Fruit fly (Drosophila melanogaster) whole organism, embryonic: Measurements from ENCODE around the gene Smu1.

Source experiments
- CG10267 ChIP-seq: fragments of 200-800 bp; sonication (Bioruptor generic); optimal IDR thresholded peaks from 2 replicates; lab custom pipeline; 2018; ENCODE audit warnings: missing biosample characterization, mild to moderate bottlenecking, missing genetic modification characterization, moderate library complexity
- CG11456 ChIP-seq: fragments of 200-800 bp; sonication (Bioruptor generic); IDR thresholded peaks from 3 replicates; pipeline ENCODE4 v1.3.6; 2022; ENCODE audit warnings: missing biosample characterization, missing genetic modification characterization
- CG11723 ChIP-seq: fragments of 200-800 bp; sonication (Bioruptor generic); optimal IDR thresholded peaks from 2 replicates; lab custom pipeline; 2017; ENCODE audit warnings: missing biosample characterization, mild to moderate bottlenecking, missing genetic modification characterization
- CG12104 ChIP-seq: fragments of 200-800 bp; sonication (Bioruptor generic); optimal IDR thresholded peaks from 3 replicates; lab custom pipeline; 2016; ENCODE audit warnings: missing biosample characterization, missing genetic modification characterization
- CG12219 ChIP-seq: fragments of 200-800 bp; sonication (Bioruptor generic); optimal IDR thresholded peaks from 3 replicates; lab custom pipeline; 2018; ENCODE audit warnings: missing biosample characterization, mild to moderate bottlenecking, missing genetic modification characterization
- CG12659 ChIP-seq: fragments of 200-800 bp; sonication (Bioruptor generic); optimal IDR thresholded peaks from 3 replicates; lab custom pipeline; 2017; ENCODE audit warnings: mild to moderate bottlenecking, missing biosample characterization, missing genetic modification reagents, missing genetic modification characterization
- CG13424 ChIP-seq: fragments of 200-800 bp; sonication (Bioruptor generic); optimal IDR thresholded peaks from 2 replicates; lab custom pipeline; 2019; ENCODE audit warnings: missing biosample characterization, mild to moderate bottlenecking, missing genetic modification characterization, moderate library complexity
- CG14014 ChIP-seq: fragments of 200-800 bp; sonication (Bioruptor generic); IDR thresholded peaks from 2 replicates; pipeline ENCODE4 v1.3.6; 2022; ENCODE audit warnings: missing biosample characterization, missing genetic modification characterization
- CG16779 ChIP-seq: fragments of 200-800 bp; sonication (Bioruptor generic); IDR thresholded peaks from 2 replicates; pipeline ENCODE4 v1.3.6; 2022; ENCODE audit warnings: missing biosample characterization, missing genetic modification characterization
- CG16813 ChIP-seq: fragments of 200-800 bp; sonication (Bioruptor generic); IDR thresholded peaks from 3 replicates; pipeline ENCODE4 v1.3.6; 2022; ENCODE audit warnings: missing biosample characterization, missing genetic modification characterization; ENCODE audit not compliant: partially characterized antibody
- CG2116 ChIP-seq: fragments of 200-800 bp; sonication (Bioruptor generic); optimal IDR thresholded peaks from 3 replicates; lab custom pipeline; 2018; ENCODE audit warnings: missing biosample characterization, mild to moderate bottlenecking, missing genetic modification characterization
- CG2889 ChIP-seq: fragments of 200-800 bp; sonication (Bioruptor generic); IDR thresholded peaks from 3 replicates; pipeline ENCODE4 v1.3.6; 2022; ENCODE audit warnings: missing biosample characterization, missing genetic modification characterization
- CG32532 ChIP-seq: fragments of 200-800 bp; sonication (Bioruptor generic); IDR thresholded peaks from 2 replicates; pipeline ENCODE4 v1.3.6; 2022; ENCODE audit warnings: missing biosample characterization, missing genetic modification characterization
- CG42726 ChIP-seq: fragments of 200-800 bp; sonication (Bioruptor generic); IDR thresholded peaks from 2 replicates; pipeline ENCODE4 v1.3.6; 2022; ENCODE audit warnings: missing biosample characterization, missing genetic modification characterization; ENCODE audit not compliant: partially characterized antibody
- CG4282 ChIP-seq: fragments of 200-800 bp; sonication (Bioruptor generic); optimal IDR thresholded peaks from 2 replicates; lab custom pipeline; 2016; ENCODE audit warnings: missing biosample characterization, missing genetic modification characterization
- CG5180 ChIP-seq: fragments of 200-800 bp; sonication (Bioruptor generic); optimal IDR thresholded peaks from 3 replicates; lab custom pipeline; 2017; ENCODE audit warnings: missing biosample characterization, missing genetic modification characterization, mild to moderate bottlenecking, moderate library complexity, missing genetic modification reagents
- CG6254 ChIP-seq: fragments of 200-800 bp; sonication (Bioruptor generic); optimal IDR thresholded peaks from 3 replicates; lab custom pipeline; 2017; ENCODE audit warnings: mild to moderate bottlenecking, missing biosample characterization, missing genetic modification reagents, missing genetic modification characterization
- CG8089 ChIP-seq: fragments of 200-800 bp; sonication (Bioruptor generic); optimal IDR thresholded peaks from 3 replicates; lab custom pipeline; 2016; ENCODE audit warnings: missing biosample characterization, missing genetic modification characterization
- CG8765 ChIP-seq: fragments of 200-800 bp; sonication (Bioruptor generic); IDR thresholded peaks from 2 replicates; pipeline ENCODE4 v1.3.6; 2022; ENCODE audit warnings: missing biosample characterization, missing genetic modification characterization
- CG9727 ChIP-seq: fragments of 200-800 bp; sonication (Bioruptor generic); optimal IDR thresholded peaks from 3 replicates; lab custom pipeline; 2017; ENCODE audit warnings: missing biosample characterization, mild to moderate bottlenecking, missing genetic modification characterization
- CG9876 ChIP-seq: fragments of 200-800 bp; sonication (Bioruptor generic); optimal IDR thresholded peaks from 2 replicates; lab custom pipeline; 2016; ENCODE audit warnings: missing biosample characterization, missing genetic modification characterization
- CG9932 ChIP-seq: fragments of 200-800 bp; sonication (Bioruptor generic); IDR thresholded peaks from 2 replicates; pipeline ENCODE4 v1.3.6; 2022; ENCODE audit warnings: missing biosample characterization, missing genetic modification characterization
- CTCF ChIP-seq: fragments of 200-800 bp; sonication (Bioruptor generic); optimal IDR thresholded peaks from 2 replicates; lab custom pipeline; 2017; ENCODE audit warnings: missing biosample characterization, mild to moderate bottlenecking, missing genetic modification characterization, moderate library complexity
- Dref ChIP-seq: fragments of 200-800 bp; sonication (Bioruptor generic); IDR thresholded peaks from 2 replicates; pipeline ENCODE4 v1.3.6; 2022; ENCODE audit warnings: missing biosample characterization, missing genetic modification characterization
- GATAe ChIP-seq: fragments of 200-800 bp; sonication (Bioruptor generic); conservative IDR thresholded peaks from 2 replicates; pipeline ENCODE4 v1.3.6; 2022; ENCODE audit warnings: missing biosample characterization, missing genetic modification characterization
- Gug ChIP-seq: fragments of 200-800 bp; sonication (Bioruptor generic); IDR thresholded peaks from 4 replicates; pipeline ENCODE4 v1.3.6; 2022; ENCODE audit warnings: missing biosample characterization, missing genetic modification characterization
- Jarid2 ChIP-seq: fragments of 200-800 bp; sonication (Bioruptor generic); optimal IDR thresholded peaks from 3 replicates; lab custom pipeline; 2017; ENCODE audit warnings: mild to moderate bottlenecking, missing biosample characterization, missing genetic modification reagents, missing genetic modification characterization
- MESR4 ChIP-seq: fragments of 200-800 bp; sonication (Bioruptor generic); optimal IDR thresholded peaks from 2 replicates; lab custom pipeline; 2018; ENCODE audit warnings: missing biosample characterization, mild to moderate bottlenecking, missing genetic modification characterization, moderate library complexity
- Optix ChIP-seq: fragments of 200-800 bp; sonication (Bioruptor generic); IDR thresholded peaks from 3 replicates; pipeline ENCODE4 v1.3.6; 2022; ENCODE audit warnings: missing biosample characterization, missing genetic modification characterization
- Ssrp ChIP-seq: fragments of 200-800 bp; sonication (Bioruptor generic); optimal IDR thresholded peaks from 2 replicates; lab custom pipeline; 2018; ENCODE audit warnings: missing biosample characterization, mild to moderate bottlenecking, missing genetic modification characterization, moderate library complexity
- Taf1 ChIP-seq: fragments of 200-800 bp; sonication (Bioruptor generic); IDR thresholded peaks from 2 replicates; pipeline ENCODE4 v1.3.6; 2022; ENCODE audit warnings: missing biosample characterization, missing genetic modification characterization
- YL-1 ChIP-seq: fragments of 200-800 bp; sonication (Bioruptor generic); optimal IDR thresholded peaks from 3 replicates; lab custom pipeline; 2017; ENCODE audit warnings: missing biosample characterization, mild to moderate bottlenecking, missing genetic modification characterization
- bsh ChIP-seq, 2 experiments: fragments of 200-800 bp; sonication (Bioruptor generic); optimal IDR thresholded peaks; 2 replicates each; lab custom pipeline; 2017 to 2018; ENCODE audit warnings: mild to moderate bottlenecking in 2 of 2, missing biosample characterization in 2 of 2, missing genetic modification characterization in 2 of 2, moderate library complexity in 1 of 2
- corto ChIP-seq: fragments of 200-800 bp; sonication (Bioruptor generic); optimal IDR thresholded peaks from 2 replicates; lab custom pipeline; 2016; ENCODE audit warnings: missing biosample characterization, mild to moderate bottlenecking, missing genetic modification characterization, moderate library complexity
- crp ChIP-seq, 2 experiments: fragments of 200-800 bp; sonication (Bioruptor generic); optimal IDR thresholded peaks; 2 replicates in 1 of 2; 3 replicates in 1 of 2; lab custom pipeline; 2017; ENCODE audit warnings: missing biosample characterization in 2 of 2, missing genetic modification characterization in 2 of 2, mild to moderate bottlenecking in 1 of 2, moderate library complexity in 1 of 2
- dati ChIP-seq: fragments of 200-800 bp; sonication (Bioruptor generic); IDR thresholded peaks from 2 replicates; pipeline ENCODE4 v1.3.6; 2022; ENCODE audit warnings: missing biosample characterization, missing genetic modification characterization
- dimm ChIP-seq: fragments of 200-800 bp; sonication (Bioruptor generic); IDR thresholded peaks from 2 replicates; pipeline ENCODE4 v1.3.6; 2022; ENCODE audit warnings: missing biosample characterization, missing genetic modification characterization
- esg ChIP-seq: fragments of 200-800 bp; sonication (Bioruptor generic); conservative IDR thresholded peaks from 2 replicates; pipeline ENCODE4 v1.3.6; 2022; ENCODE audit warnings: missing biosample characterization, missing genetic modification characterization
- fru ChIP-seq: fragments of >200 bp; optimal IDR thresholded peaks from 2 replicates; lab custom pipeline; 2017
- fu2 ChIP-seq: fragments of 200-800 bp; sonication (Bioruptor generic); optimal IDR thresholded peaks from 2 replicates; lab custom pipeline; 2016; ENCODE audit warnings: missing biosample characterization, missing genetic modification characterization
- gsb ChIP-seq: fragments of 200-800 bp; sonication (Bioruptor generic); IDR thresholded peaks from 2 replicates; pipeline ENCODE4 v1.3.6; 2022; ENCODE audit warnings: missing biosample characterization, missing genetic modification characterization
- hbn ChIP-seq: fragments of 200-800 bp; sonication (Bioruptor generic); IDR thresholded peaks from 2 replicates; pipeline ENCODE4 v1.3.6; 2022; ENCODE audit warnings: missing biosample characterization, missing genetic modification characterization; ENCODE audit not compliant: partially characterized antibody
- hth ChIP-seq: fragments of >200 bp; optimal IDR thresholded peaks from 2 replicates; lab custom pipeline; 2017; ENCODE audit warnings: inconsistent platforms
- inv ChIP-seq: fragments of 200-800 bp; sonication (Bioruptor generic); IDR thresholded peaks from 2 replicates; pipeline ENCODE4 v1.3.6; 2022; ENCODE audit warnings: missing biosample characterization, missing genetic modification characterization; ENCODE audit not compliant: partially characterized antibody
- ken ChIP-seq: fragments of 200-800 bp; sonication (Bioruptor generic); IDR thresholded peaks from 3 replicates; pipeline ENCODE4 v1.3.6; 2022; ENCODE audit warnings: missing biosample characterization, missing genetic modification characterization
- lbe ChIP-seq: fragments of 200-800 bp; sonication (Bioruptor generic); optimal IDR thresholded peaks from 2 replicates; lab custom pipeline; 2016; ENCODE audit warnings: missing biosample characterization, mild to moderate bottlenecking, missing genetic modification characterization
- nau ChIP-seq: fragments of 200-800 bp; sonication (Bioruptor generic); optimal IDR thresholded peaks from 3 replicates; lab custom pipeline; 2017; ENCODE audit warnings: missing biosample characterization, mild to moderate bottlenecking, missing genetic modification characterization, missing genetic modification reagents
- pita ChIP-seq: fragments of 200-800 bp; sonication (Bioruptor generic); optimal IDR thresholded peaks from 2 replicates; lab custom pipeline; 2017; ENCODE audit warnings: missing biosample characterization, mild to moderate bottlenecking, missing genetic modification characterization
- sisA ChIP-seq: fragments of 200-800 bp; sonication (Bioruptor generic); IDR thresholded peaks from 2 replicates; pipeline ENCODE4 v1.3.6; 2022; ENCODE audit warnings: missing biosample characterization, missing genetic modification characterization
- tap ChIP-seq: fragments of 200-800 bp; optimal IDR thresholded peaks from 3 replicates; lab custom pipeline; 2019; ENCODE audit warnings: missing biosample characterization, mild to moderate bottlenecking, missing genetic modification characterization, moderate library complexity
- zfh1 ChIP-seq: fragments of 200-800 bp; sonication (Bioruptor generic); IDR thresholded peaks from 3 replicates; pipeline ENCODE4 v1.3.6; 2022; ENCODE audit warnings: missing biosample characterization, missing genetic modification characterization

Smu1 gene

dm6 chr3R:19023862-19024261 is 42.7 kb upstream of the Smu1 start, which contains the start of the genes CG6005 and CG14286 (continued):
- 0 out of 2 replicates have a peak, but pooled peaks have one; percentile 27 for TF ChIP-seq gsb (GFP tag; lab: Robert Waterston, UW)
- peak; percentile 12 for TF ChIP-seq CG9727 (GFP tag; lab: Kevin White, UChicago)
- TF ChIP-seq CG6254 (GFP tag; lab: Kevin White, UChicago), result no peak
- no peak for TF ChIP-seq Taf1 (GFP tag; lab: Robert Waterston, UW)
- peak; percentile 92 for TF ChIP-seq CG11456 (GFP tag; lab: Robert Waterston, UW)
- peak; percentile 85 for TF ChIP-seq CG32532 (GFP tag; lab: Robert Waterston, UW)
- TF ChIP-seq CG14014, result peak; percentile 68; the same call in 1 of the 2 replicates
- no peak for TF ChIP-seq tap (tag; lab: Kevin White, UChicago)
- no peak for TF ChIP-seq corto
- peak; percentile 78 for TF ChIP-seq MESR4
- TF ChIP-seq YL-1 (GFP tag; lab: Kevin White, UChicago), result peak; percentile 80
- peak; percentile 73; the same call in 2 of the 3 replicates for TF ChIP-seq zfh1 (GFP tag; lab: Robert Waterston, UW)
- TF ChIP-seq CG9876, result peak; percentile 2
- no peak for TF ChIP-seq pita (GFP tag; lab: Kevin White, UChicago)
- TF ChIP-seq CG2889 (GFP tag; lab: Robert Waterston, UW), result 0 out of 3 replicates have a peak, but pooled peaks have one; percentile 25
- peak; percentile 52 for TF ChIP-seq CG8089
- TF ChIP-seq CG4282 (GFP tag; lab: Kevin White, UChicago), result peak; percentile 21
- no peak for TF ChIP-seq CG11723 (GFP tag; lab: Kevin White, UChicago)
- TF ChIP-seq fru (lab: Kevin White, UChicago), result no peak
- TF ChIP-seq esg (GFP tag; lab: Robert Waterston, UW), result no peak; the same call in 1 of the 2 replicates
- TF ChIP-seq CG42726 (GFP tag; lab: Robert Waterston, UW), result peak; percentile 43; the same call in 1 of the 2 replicates
- no peak for TF ChIP-seq GATAe (GFP tag; lab: Robert Waterston, UW)
- TF ChIP-seq nau (GFP tag; lab: Kevin White, UChicago), result no peak
- TF ChIP-seq crp (GFP tag; optimal IDR thresholded peaks at IDR 0.05; lab: Kevin White, UChicago), result peak; percentile 74 to 97
- TF ChIP-seq dati, result 0 out of 2 replicates have a peak, but pooled peaks have one; percentile 50
- TF ChIP-seq Optix (GFP tag; lab: Robert Waterston, UW), result peak; percentile 63; the same call in 2 of the 3 replicates
- peak; percentile 57; the same call in 1 of the 2 replicates for TF ChIP-seq inv
- peak; percentile 70 for TF ChIP-seq sisA (GFP tag; lab: Robert Waterston, UW)
- TF ChIP-seq CG5180 (GFP tag; lab: Kevin White, UChicago), result no peak
- peak; percentile 21; the same call in 1 of the 2 replicates for TF ChIP-seq dimm (GFP tag; lab: Robert Waterston, UW)
- peak; percentile 53 for TF ChIP-seq CG2116
- no peak for TF ChIP-seq lbe
- peak; percentile 67 for TF ChIP-seq CG13424 (tag; lab: Kevin White, UChicago)
- TF ChIP-seq Gug, result peak; percentile 84; the same call in 3 of the 4 replicates
- TF ChIP-seq CTCF (GFP tag; lab: Kevin White, UChicago), result peak; percentile 13
- TF ChIP-seq CG9932, result peak; percentile 93
- peak; percentile 80 for TF ChIP-seq hbn
- peak; percentile 23 for TF ChIP-seq CG10267
- TF ChIP-seq CG16813 (GFP tag; lab: Robert Waterston, UW), result peak; percentile 76
- no peak for TF ChIP-seq CG12104 (GFP tag; lab: Kevin White, UChicago)
- TF ChIP-seq Jarid2, result no peak
- TF ChIP-seq ken, result peak; percentile 58; the same call in 1 of the 3 replicates
- peak; percentile 54 for TF ChIP-seq fu2
- TF ChIP-seq CG12659, result peak; percentile 73
- TF ChIP-seq CG8765 (GFP tag; lab: Robert Waterston, UW), result no peak
- TF ChIP-seq Dref, result peak; percentile 55
- TF ChIP-seq hth (lab: Kevin White, UChicago), result no peak
- peak in 1 of 2 experiments; percentile 38 for TF ChIP-seq bsh (GFP tag; optimal IDR thresholded peaks at IDR 0.05; lab: Kevin White, UChicago)
- no peak for TF ChIP-seq CG12219
- no peak for TF ChIP-seq Ssrp (tag; lab: Kevin White, UChicago)
- peak; percentile 79 for TF ChIP-seq CG16779 (GFP tag; lab: Robert Waterston, UW)
